Worm (Caenorhabditis elegans) whole organism, L2 larva: ENCODE data around the gene ift-74.

Source experiments
- C34F6.9 ChIP-seq: fragments of 150-350 bp; optimal IDR thresholded peaks from 2 replicates; lab custom pipeline; 2014; ENCODE audit warnings: missing biosample characterization, missing genetic modification characterization
- ZK546.5 ChIP-seq: sonication (generic microtip); optimal IDR thresholded peaks from 2 replicates; lab custom pipeline; 2017; ENCODE audit warnings: missing biosample characterization, missing genetic modification characterization
- aly-2 ChIP-seq: fragments of 150-350 bp; optimal IDR thresholded peaks from 2 replicates; lab custom pipeline; 2014; ENCODE audit warnings: missing biosample characterization, missing genetic modification characterization
- lin-39 ChIP-seq: fragments of 150-350 bp; optimal IDR thresholded peaks from 2 replicates; lab custom pipeline; 2014; ENCODE audit warnings: missing biosample characterization, missing genetic modification reagents, missing genetic modification characterization
- nhr-11 ChIP-seq: fragments of 150-350 bp; optimal IDR thresholded peaks from 2 replicates; lab custom pipeline; 2014; ENCODE audit warnings: missing biosample characterization, missing genetic modification characterization
- nhr-21 ChIP-seq: fragments of 150-350 bp; optimal IDR thresholded peaks from 2 replicates; lab custom pipeline; 2014; ENCODE audit warnings: missing biosample characterization, missing genetic modification characterization
- peb-1 ChIP-seq: fragments of 150-350 bp; optimal IDR thresholded peaks from 2 replicates; lab custom pipeline; 2014; ENCODE audit warnings: missing biosample characterization, missing genetic modification characterization
- unc-62 ChIP-seq: fragments of 150-350 bp; optimal IDR thresholded peaks from 2 replicates; lab custom pipeline; 2014; ENCODE audit warnings: missing biosample characterization, missing genetic modification reagents, missing genetic modification characterization
- ztf-11 ChIP-seq: sonication (generic microtip); optimal IDR thresholded peaks from 2 replicates; lab custom pipeline; 2017; ENCODE audit warnings: missing biosample characterization, missing genetic modification characterization

DNA sequence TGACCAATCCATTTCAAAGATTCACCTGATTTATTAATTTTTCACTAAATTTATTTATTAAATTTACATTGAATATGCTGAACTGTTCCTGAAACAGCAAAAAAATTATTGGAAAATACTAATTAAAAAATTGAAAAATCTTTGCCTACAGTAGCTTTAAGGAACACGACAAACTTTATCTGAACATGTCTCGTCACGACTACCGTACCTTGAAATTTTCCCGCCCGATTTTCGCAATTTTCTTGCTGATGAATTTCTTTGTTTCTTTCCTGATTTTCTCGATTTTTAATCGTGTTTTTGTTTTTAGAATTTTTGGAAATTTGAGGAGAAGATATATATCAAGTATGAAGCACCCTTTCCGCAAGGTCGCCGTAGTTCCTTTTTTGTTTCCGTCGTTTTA, 3.1 kb downstream of the ift-74 start:
- no peak for TF ChIP-seq nhr-21 (tag; lab: Kevin White, UChicago)
- TF ChIP-seq C34F6.9 (tag; lab: Kevin White, UChicago), result no peak
- no peak for TF ChIP-seq unc-62 (GFP tag; lab: Kevin White, UChicago)
- TF ChIP-seq lin-39 (tag; lab: Kevin White, UChicago), result no peak
- no peak for TF ChIP-seq ZK546.5 (tag; lab: Kevin White, UChicago)
- TF ChIP-seq ztf-11 (tag; lab: Kevin White, UChicago), result no peak
- no peak for TF ChIP-seq nhr-11 (tag; lab: Kevin White, UChicago)
- no peak for TF ChIP-seq aly-2
- TF ChIP-seq peb-1 (tag; lab: Kevin White, UChicago), result no peak
